Worm (Caenorhabditis elegans) whole organism, L4/young adult: Measurements from ENCODE around the gene F40A3.2.

Experiments
- W03F9.2 ChIP-seq: fragments of 150-350 bp; optimal IDR thresholded peaks from 2 replicates; lab custom pipeline; 2014; ENCODE audit warnings: missing biosample characterization, missing genetic modification characterization
- dao-5 ChIP-seq: sonication (generic microtip); optimal IDR thresholded peaks from 2 replicates; lab custom pipeline; 2016; ENCODE audit warnings: missing genotype, missing genetic modification characterization, moderate library complexity, missing compliant biosample characterization
- him-1 ChIP-seq: sonication (generic microtip); optimal IDR thresholded peaks from 2 replicates; lab custom pipeline; 2016; ENCODE audit warnings: missing genotype, missing genetic modification reagents, missing genetic modification characterization, missing compliant biosample characterization

Gene F40A3.2

ce11 chrV:7857931-7858330 lies 20.8 kb upstream of the F40A3.2 start, which contains the start of gene C37C3.1:
TSS of gene C37C3.1 (plus strand) at chrV:7857963.
- TF ChIP-seq dao-5 (tag; lab: Kevin White, UChicago) (no peak), him-1 (tag; lab: Kevin White, UChicago) (no peak), W03F9.2 (tag; lab: Kevin White, UChicago) (no peak)

ce11 chrV:7861792-7862191 lies 16.9 kb upstream of the F40A3.2 start, which contains the start of gene C37C3.17:
TSS of gene C37C3.17 (minus strand) at chrV:7861892.
- TF ChIP-seq dao-5 (tag; lab: Kevin White, UChicago) = no peak
- TF ChIP-seq W03F9.2 (tag; lab: Kevin White, UChicago) = no peak
- TF ChIP-seq him-1 (tag; lab: Kevin White, UChicago) = no peak

- no peak for TF ChIP-seq him-1 (tag; lab: Kevin White, UChicago)
- no peak for TF ChIP-seq W03F9.2 (tag; lab: Kevin White, UChicago)
- TF ChIP-seq dao-5 (tag; lab: Kevin White, UChicago) = no peak
Observed at ce11 chrV:7863020-7863523, 15.6 kb upstream of the F40A3.2 start, which contains the start of gene C37C3.10. TSS of gene C37C3.10 (minus strand) at chrV:7863070.

ce11 chrV:7864663-7865062 lies 14.1 kb upstream of the F40A3.2 start, which contains the start of gene C37C3.11:
TSS of gene C37C3.11 (minus strand) at chrV:7864763.
- TF ChIP-seq dao-5 (tag; lab: Kevin White, UChicago) = no peak
- no peak for TF ChIP-seq him-1 (tag; lab: Kevin White, UChicago)
- TF ChIP-seq W03F9.2 (tag; lab: Kevin White, UChicago) = no peak

ce11 chrV:7870707-7871106 lies 8.0 kb upstream of the F40A3.2 start, which contains the start of gene nipi-4:
TSS of gene nipi-4 (minus strand) at chrV:7870807.
- TF ChIP-seq him-1 (tag; lab: Kevin White, UChicago) (no peak), dao-5 (tag; lab: Kevin White, UChicago) (no peak), W03F9.2 (tag; lab: Kevin White, UChicago) (no peak)

ce11 chrV:7872945-7873344 lies 5.8 kb upstream of the F40A3.2 start:
- TF ChIP-seq dao-5 (tag; lab: Kevin White, UChicago) = no peak
- no peak for TF ChIP-seq W03F9.2 (tag; lab: Kevin White, UChicago)
- no peak for TF ChIP-seq him-1 (tag; lab: Kevin White, UChicago)

- TF ChIP-seq W03F9.2 (tag; lab: Kevin White, UChicago) (no peak), him-1 (tag; lab: Kevin White, UChicago) (no peak), dao-5 (tag; lab: Kevin White, UChicago) (no peak)
Observed at ce11 chrV:7875456-7875855, 3.3 kb upstream of the F40A3.2 start, which contains the start of gene F40A3.4. TSS of gene F40A3.4 (plus strand) at chrV:7875756.

ce11 chrV:7876881-7877475 lies 1.7 kb upstream of the F40A3.2 start, which contains the start of gene F40A3.3:
TSS of gene F40A3.3 (plus strand) at chrV:7877444.
- TF ChIP-seq dao-5 (tag; lab: Kevin White, UChicago) (no peak), W03F9.2 (tag; lab: Kevin White, UChicago) (peak; percentile 38), him-1 (tag; lab: Kevin White, UChicago) (no peak)

ce11 chrV:7884441-7884840 lies 5.7 kb downstream of the F40A3.2 start:
- TF ChIP-seq him-1 (tag; lab: Kevin White, UChicago) = no peak
- TF ChIP-seq W03F9.2 (tag; lab: Kevin White, UChicago) = no peak
- no peak for TF ChIP-seq dao-5 (tag; lab: Kevin White, UChicago)

ce11 chrV:7888036-7888435 lies 9.3 kb downstream of the F40A3.2 start:
- TF ChIP-seq him-1 (tag; lab: Kevin White, UChicago) = no peak

ce11 chrV:7891230-7891629 lies 12.5 kb downstream of the F40A3.2 start, which contains the start of gene F40A3.1:
TSS of gene F40A3.1 (plus strand) at chrV:7891530.
- TF ChIP-seq dao-5 (tag; lab: Kevin White, UChicago) = no peak
- no peak for TF ChIP-seq W03F9.2 (tag; lab: Kevin White, UChicago)
- TF ChIP-seq him-1 (tag; lab: Kevin White, UChicago) = no peak

ce11 chrV:7893812-7894381 lies 15.2 kb downstream of the F40A3.2 start, which contains the start of gene F40A3.6:
TSS of gene F40A3.6 (minus strand) at chrV:7893862.
- TF ChIP-seq him-1 (tag; lab: Kevin White, UChicago) (no peak), W03F9.2 (tag; lab: Kevin White, UChicago) (no peak), dao-5 (tag; lab: Kevin White, UChicago) (no peak)

ce11 chrV:7899761-7900160 lies 21.0 kb downstream of the F40A3.2 start, which contains the start of gene F40A3.7:
TSS of gene F40A3.7 (minus strand) at chrV:7899861.
- TF ChIP-seq W03F9.2 (tag; lab: Kevin White, UChicago) (no peak), him-1 (tag; lab: Kevin White, UChicago) (no peak), dao-5 (tag; lab: Kevin White, UChicago) (no peak)
